Worm (Caenorhabditis elegans): ENCODE measurements around the gene C17G10.1.

DNA sequence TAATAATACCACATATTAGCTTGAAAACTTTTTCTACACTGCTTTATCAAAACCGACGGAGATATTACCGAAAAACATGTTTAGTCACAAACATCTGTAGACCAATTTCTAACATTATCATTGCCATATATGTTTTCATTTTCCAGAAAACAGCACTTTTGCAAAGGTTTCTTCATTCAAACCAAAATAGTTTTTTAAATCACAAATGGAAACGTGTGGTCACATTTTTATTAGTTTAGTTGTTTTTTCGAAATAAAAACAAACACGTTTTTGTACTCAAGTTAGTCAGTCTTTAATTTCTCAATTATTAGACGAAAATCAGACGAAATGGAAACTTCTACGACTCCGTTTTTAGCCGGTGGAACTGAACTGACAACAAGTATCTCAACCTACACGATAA, 41.7 kb downstream of the C17G10.1 start, which contains the start of gene F59E12.3:
- TF ChIP-seq ama-1 (optimal IDR thresholded peaks at IDR 0.05) (no peak), ama-1 (GFP tag; optimal IDR thresholded peaks at IDR 0.05) (no peak), F37B4.10 (GFP tag; IDR thresholded peaks at IDR 0.05) (no peak), bed-1 (GFP tag; IDR thresholded peaks at IDR 0.05) (no peak), B0336.3 (GFP tag; IDR thresholded peaks at IDR 0.05) (no peak), F55B11.4 (tag; optimal IDR thresholded peaks at IDR 0.05; ENCODE audit: borderline replicate concordance, insufficient read depth) (no peak)

Data from whole organism, young adult.